Worm (Caenorhabditis elegans): ENCODE data around the gene srh-135.
A peak's percentile ranks its signal among the peaks of the same experiment; 100 is the strongest.

The srh-135 gene

DNA sequence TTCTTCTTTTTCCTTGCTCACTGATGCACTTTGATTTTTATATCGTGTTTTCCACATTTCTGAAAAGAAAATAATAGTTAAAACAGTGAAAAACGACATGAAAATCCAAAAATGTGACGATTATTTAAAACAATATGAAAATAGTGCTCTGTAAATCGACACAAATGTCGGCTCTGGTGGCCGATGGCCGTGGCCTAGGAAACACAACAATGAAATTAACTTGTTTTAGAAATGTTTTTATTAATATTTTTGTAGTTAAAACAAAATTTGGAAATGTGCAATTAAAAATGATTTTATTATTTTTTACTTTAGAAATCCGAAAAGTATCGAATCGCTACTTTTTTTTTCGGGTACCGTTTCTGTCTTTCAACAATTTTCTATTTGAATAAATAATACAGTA is 26.2 kb downstream of the srh-135 start, which contains the start of gene arv-1 (continued):
- TF ChIP-seq cey-2 (tag; optimal IDR thresholded peaks at IDR 0.05; ENCODE audit: borderline replicate concordance, insufficient read depth), result no peak
- no peak for TF ChIP-seq nhr-76 (tag; optimal IDR thresholded peaks at IDR 0.05)
- TF ChIP-seq pqm-1 (tag; optimal IDR thresholded peaks at IDR 0.05), result peak; percentile 7
- TF ChIP-seq zfp-3 (GFP tag; conservative IDR thresholded peaks at IDR 0.05), result no peak
- no peak for TF ChIP-seq aly-2 (tag; optimal IDR thresholded peaks at IDR 0.05)
- TF ChIP-seq nhr-11 (tag; optimal IDR thresholded peaks at IDR 0.05), result peak; percentile 52
- TF ChIP-seq lin-38 (GFP tag; IDR thresholded peaks at IDR 0.05), result peak; percentile 58
- TF ChIP-seq nhr-41 (GFP tag; IDR thresholded peaks at IDR 0.05), result no peak
- TF ChIP-seq hlh-11 (tag; optimal IDR thresholded peaks at IDR 0.05), result no peak
- TF ChIP-seq dve-1 (tag; optimal IDR thresholded peaks at IDR 0.05; ENCODE audit: insufficient read depth), result peak; percentile 57
- TF ChIP-seq saeg-2 (GFP tag; IDR thresholded peaks at IDR 0.05), result no peak
- TF ChIP-seq nhr-28 (tag; optimal IDR thresholded peaks at IDR 0.05), result peak; percentile 72
- TF ChIP-seq pha-4 (GFP tag; IDR thresholded peaks at IDR 0.05), result no peak
- no peak for TF ChIP-seq pha-4 (tag; optimal IDR thresholded peaks at IDR 0.05)
- no peak for TF ChIP-seq snpc-4 (tag; optimal IDR thresholded peaks at IDR 0.05)
- TF ChIP-seq Y48G9A.11 (GFP tag; IDR thresholded peaks at IDR 0.05), result no peak
- TF ChIP-seq attf-4 (tag; optimal IDR thresholded peaks at IDR 0.05), result no peak
- TF ChIP-seq daf-19 (GFP tag; conservative IDR thresholded peaks at IDR 0.05), result 0 out of 2 replicates have a peak, but pooled peaks have one; percentile 29
- TF ChIP-seq aha-1 (tag), result peak; percentile 30
- TF ChIP-seq ZK546.5 (tag; optimal IDR thresholded peaks at IDR 0.05), result no peak
- TF ChIP-seq hlh-30 (tag; optimal IDR thresholded peaks at IDR 0.05; ENCODE audit: insufficient read depth), result peak; percentile 28
- TF ChIP-seq T20F7.1 (GFP tag; optimal IDR thresholded peaks at IDR 0.05), result peak; percentile 74
- TF ChIP-seq nhr-237 (tag; optimal IDR thresholded peaks at IDR 0.05), result no peak
- TF ChIP-seq mep-1 (tag; optimal IDR thresholded peaks at IDR 0.05), result peak; percentile 38
- TF ChIP-seq php-3 (GFP tag; IDR thresholded peaks at IDR 0.05), result no peak
- no peak for TF ChIP-seq ama-1 (optimal IDR thresholded peaks at IDR 0.05)
- no peak for TF ChIP-seq nhr-111 (GFP tag; optimal IDR thresholded peaks at IDR 0.05)
- no peak for TF ChIP-seq fkh-10 (GFP tag; optimal IDR thresholded peaks at IDR 0.05)
- TF ChIP-seq madf-5 (GFP tag; IDR thresholded peaks at IDR 0.05), result no peak
- peak in 1 of 2 experiments; percentile 91 for TF ChIP-seq lsy-2 (tag; optimal IDR thresholded peaks at IDR 0.05)
- no peak for TF ChIP-seq sdz-12 (GFP tag; optimal IDR thresholded peaks at IDR 0.05)
- no peak for TF ChIP-seq ceh-32 (tag; optimal IDR thresholded peaks at IDR 0.05; ENCODE audit: poor library complexity)
- TF ChIP-seq zag-1 (tag; optimal IDR thresholded peaks at IDR 0.05), result no peak
- TF ChIP-seq unc-62 (GFP tag; optimal IDR thresholded peaks at IDR 0.05 in 1 of 2), result no peak
- no peak for TF ChIP-seq unc-62 (tag; optimal IDR thresholded peaks at IDR 0.05)
- TF ChIP-seq R02D3.7 (tag; optimal IDR thresholded peaks at IDR 0.05), result peak; percentile 19
- no peak for TF ChIP-seq madf-9 (GFP tag; conservative IDR thresholded peaks at IDR 0.05)
- peak; percentile 59 for TF ChIP-seq dpl-1 (GFP tag; optimal IDR thresholded peaks at IDR 0.05)
- TF ChIP-seq daf-8 (GFP tag; IDR thresholded peaks at IDR 0.05), result no peak
- peak; percentile 43 for TF ChIP-seq nhr-6 (tag; optimal IDR thresholded peaks at IDR 0.05)
- TF ChIP-seq lin-13 (GFP tag; optimal IDR thresholded peaks at IDR 0.05), result no peak
- no peak for TF ChIP-seq ZK337.2 (GFP tag; IDR thresholded peaks at IDR 0.05)

- TF ChIP-seq gei-8 (GFP tag; optimal IDR thresholded peaks at IDR 0.05) (no peak), duxl-1 (tag; optimal IDR thresholded peaks at IDR 0.05; ENCODE audit: poor library complexity) (no peak)
These were observed 27.0 kb downstream of the srh-135 start, which contains the start of gene R05H5.4 for ce11 chrII:10199906-10200305. Gene R05H5.4 (minus strand): TSS chrII:10200006.

Measured in whole organism, L4 larva.